Fruit fly (Drosophila melanogaster) whole organism, prepupa: ENCODE data around the gene UBL3.
A peak's percentile ranks its signal among the peaks of the same experiment; 100 is the strongest.

Experiments
- Blimp-1 ChIP-seq: fragments of 200-800 bp; sonication (Bioruptor generic); optimal IDR thresholded peaks from 3 replicates; lab custom pipeline; 2017; ENCODE audit warnings: missing biosample characterization, missing genetic modification characterization, mild to moderate bottlenecking, moderate library complexity, missing genetic modification reagents
- CG10631 ChIP-seq: fragments of 200-800 bp; sonication (Bioruptor generic); optimal IDR thresholded peaks from 2 replicates; lab custom pipeline; 2016; ENCODE audit warnings: missing biosample characterization, missing genetic modification characterization
- CG10669 ChIP-seq: fragments of 200-800 bp; sonication (Bioruptor generic); optimal IDR thresholded peaks from 3 replicates; lab custom pipeline; 2018; ENCODE audit warnings: missing biosample characterization, mild to moderate bottlenecking, missing genetic modification characterization, moderate library complexity
- CG11902 ChIP-seq: fragments of 200-800 bp; sonication (Bioruptor generic); optimal IDR thresholded peaks from 3 replicates; lab custom pipeline; 2016; ENCODE audit warnings: missing biosample characterization, missing genetic modification characterization
- CG15336 ChIP-seq: fragments of 200-800 bp; sonication (Bioruptor generic); IDR thresholded peaks from 2 replicates; pipeline ENCODE4 v1.3.6; 2022; ENCODE audit warnings: missing biosample characterization, missing genetic modification characterization
- CG1621 ChIP-seq: fragments of 200-800 bp; sonication (Bioruptor generic); optimal IDR thresholded peaks from 3 replicates; lab custom pipeline; 2018; ENCODE audit warnings: missing biosample characterization, mild to moderate bottlenecking, missing genetic modification characterization
- CG32006 ChIP-seq: fragments of 200-800 bp; sonication (Bioruptor generic); optimal IDR thresholded peaks from 3 replicates; lab custom pipeline; 2017; ENCODE audit warnings: missing biosample characterization, mild to moderate bottlenecking, missing genetic modification characterization
- CG4318 ChIP-seq: fragments of 200-800 bp; sonication (Bioruptor generic); optimal IDR thresholded peaks from 3 replicates; lab custom pipeline; 2017; ENCODE audit warnings: missing biosample characterization, mild to moderate bottlenecking, missing genetic modification characterization
- CG6163 ChIP-seq: fragments of 200-800 bp; sonication (Bioruptor generic); IDR thresholded peaks from 3 replicates; pipeline ENCODE4 v1.3.6; 2022; ENCODE audit warnings: missing biosample characterization, missing genetic modification characterization
- CG6276 ChIP-seq: fragments of 200-800 bp; sonication (Bioruptor generic); optimal IDR thresholded peaks from 2 replicates; lab custom pipeline; 2017; ENCODE audit warnings: missing biosample characterization, mild to moderate bottlenecking, missing genetic modification characterization
- CG6792 ChIP-seq: fragments of 200-800 bp; sonication (Bioruptor generic); optimal IDR thresholded peaks from 3 replicates; lab custom pipeline; 2016; ENCODE audit warnings: missing biosample characterization, missing genetic modification characterization
- CG6808 ChIP-seq: fragments of 200-800 bp; sonication (Bioruptor generic); optimal IDR thresholded peaks from 3 replicates; lab custom pipeline; 2017; ENCODE audit warnings: missing biosample characterization, missing genetic modification characterization, mild to moderate bottlenecking, moderate library complexity, missing genetic modification reagents
- CG6854 ChIP-seq: fragments of 200-800 bp; sonication (Bioruptor generic); optimal IDR thresholded peaks from 2 replicates; lab custom pipeline; 2017; ENCODE audit warnings: missing biosample characterization, mild to moderate bottlenecking, missing genetic modification characterization
- CG8119 ChIP-seq: fragments of 200-800 bp; sonication (Bioruptor generic); IDR thresholded peaks from 3 replicates; pipeline ENCODE4 v1.3.6; 2022; ENCODE audit warnings: missing biosample characterization, missing genetic modification characterization
- CG8319 ChIP-seq: fragments of 200-800 bp; sonication (Bioruptor generic); optimal IDR thresholded peaks from 3 replicates; lab custom pipeline; 2016; ENCODE audit warnings: missing biosample characterization, missing genetic modification characterization
- Eip78C ChIP-seq: fragments of 200-800 bp; sonication (Bioruptor generic); peaks from one replicate; lab custom pipeline; 2016; ENCODE audit warnings: missing biosample characterization, missing genetic modification characterization
- Eip93F ChIP-seq: fragments of 200-800 bp; sonication (Bioruptor generic); optimal IDR thresholded peaks from 2 replicates; lab custom pipeline; 2016; ENCODE audit warnings: missing biosample characterization, mild to moderate bottlenecking, missing genetic modification characterization
- Ets21C ChIP-seq: fragments of 200-800 bp; sonication (Bioruptor generic); optimal IDR thresholded peaks from 3 replicates; lab custom pipeline; 2016; ENCODE audit warnings: missing biosample characterization, missing genetic modification characterization
- Ets96B ChIP-seq: fragments of 200-800 bp; optimal IDR thresholded peaks from 2 replicates; lab custom pipeline; 2019; ENCODE audit warnings: missing biosample characterization, mild to moderate bottlenecking, missing genetic modification characterization, moderate library complexity
- Hr38 ChIP-seq: sonication (Bioruptor generic); optimal IDR thresholded peaks from 2 replicates; lab custom pipeline; 2016; ENCODE audit warnings: missing biosample characterization, missing genetic modification characterization
- Hr39 ChIP-seq: fragments of 200-800 bp; sonication (Bioruptor generic); optimal IDR thresholded peaks from 2 replicates; lab custom pipeline; 2016; ENCODE audit warnings: missing biosample characterization, missing genetic modification characterization
- Hr4 ChIP-seq: fragments of 200-800 bp; sonication (Bioruptor generic); optimal IDR thresholded peaks from 3 replicates; lab custom pipeline; 2016; ENCODE audit warnings: missing biosample characterization, missing genetic modification characterization
- Sox102F ChIP-seq: fragments of 200-800 bp; sonication (Bioruptor generic); optimal IDR thresholded peaks from 2 replicates; lab custom pipeline; 2016; ENCODE audit warnings: missing biosample characterization, mild to moderate bottlenecking, missing genetic modification characterization
- Sox14 ChIP-seq: fragments of 200-800 bp; sonication (Bioruptor generic); optimal IDR thresholded peaks from 3 replicates; lab custom pipeline; 2016; ENCODE audit warnings: missing biosample characterization, missing genetic modification characterization
- achi ChIP-seq: fragments of 200-800 bp; sonication (Bioruptor generic); optimal IDR thresholded peaks from 3 replicates; lab custom pipeline; 2016; ENCODE audit warnings: missing biosample characterization, missing genetic modification characterization
- acj6 ChIP-seq: fragments of 200-800 bp; sonication (Bioruptor generic); optimal IDR thresholded peaks from 3 replicates; lab custom pipeline; 2016; ENCODE audit warnings: missing biosample characterization, missing genetic modification characterization
- cyc ChIP-seq: fragments of 200-800 bp; sonication (Bioruptor generic); optimal IDR thresholded peaks from 3 replicates; lab custom pipeline; 2016; ENCODE audit warnings: missing biosample characterization, missing genetic modification characterization
- dac ChIP-seq: fragments of 200-800 bp; sonication (Bioruptor generic); optimal IDR thresholded peaks from 2 replicates; lab custom pipeline; 2017; ENCODE audit warnings: missing biosample characterization, mild to moderate bottlenecking, missing genetic modification characterization
- dsx ChIP-seq: fragments of 200-800 bp; optimal IDR thresholded peaks from 3 replicates; lab custom pipeline; 2019; ENCODE audit warnings: missing biosample characterization, mild to moderate bottlenecking, missing genetic modification characterization, moderate library complexity; ENCODE audit not compliant: poor library complexity, severe bottlenecking
- fd85E ChIP-seq: fragments of 200-800 bp; sonication (Bioruptor generic); optimal IDR thresholded peaks from 3 replicates; lab custom pipeline; 2016; ENCODE audit warnings: missing biosample characterization, missing genetic modification characterization
- fkh ChIP-seq: fragments of 200-800 bp; sonication (Bioruptor generic); optimal IDR thresholded peaks from 3 replicates; lab custom pipeline; 2017; ENCODE audit warnings: missing biosample characterization, mild to moderate bottlenecking, missing genetic modification characterization, moderate library complexity
- lz ChIP-seq: fragments of 200-800 bp; sonication (Bioruptor generic); optimal IDR thresholded peaks from 3 replicates; lab custom pipeline; 2016; ENCODE audit warnings: missing biosample characterization, missing genetic modification characterization
- salr ChIP-seq, 2 experiments: fragments of 200-800 bp; sonication (Bioruptor generic); optimal IDR thresholded peaks; 3 replicates each; lab custom pipeline; 2016 to 2018; ENCODE audit warnings: missing biosample characterization in 2 of 2, missing genetic modification characterization in 2 of 2, mild to moderate bottlenecking in 1 of 2
- spab ChIP-seq: fragments of 200-800 bp; sonication (Bioruptor generic); optimal IDR thresholded peaks from 2 replicates; lab custom pipeline; 2017; ENCODE audit warnings: missing biosample characterization, mild to moderate bottlenecking, missing genetic modification characterization, missing genetic modification reagents
- ss ChIP-seq, 2 experiments: fragments of 200-800 bp; sonication (Bioruptor generic); optimal IDR thresholded peaks; 2 replicates in 1 of 2; 3 replicates in 1 of 2; lab custom pipeline; 2017 to 2018; ENCODE audit warnings: mild to moderate bottlenecking in 2 of 2, missing biosample characterization in 2 of 2, missing genetic modification characterization in 2 of 2, moderate library complexity in 1 of 2
- svp ChIP-seq: fragments of 200-800 bp; sonication (Bioruptor generic); peaks from one replicate; lab custom pipeline; 2016; ENCODE audit warnings: missing biosample characterization, missing genetic modification characterization
- topi ChIP-seq: fragments of 200-800 bp; sonication (Bioruptor generic); optimal IDR thresholded peaks from 3 replicates; lab custom pipeline; 2016; ENCODE audit warnings: missing biosample characterization, missing genetic modification characterization
- vri ChIP-seq: fragments of 200-800 bp; sonication (Bioruptor generic); optimal IDR thresholded peaks from 3 replicates; lab custom pipeline; 2016; ENCODE audit warnings: missing biosample characterization, mild to moderate bottlenecking, missing genetic modification characterization

Gene UBL3

DNA sequence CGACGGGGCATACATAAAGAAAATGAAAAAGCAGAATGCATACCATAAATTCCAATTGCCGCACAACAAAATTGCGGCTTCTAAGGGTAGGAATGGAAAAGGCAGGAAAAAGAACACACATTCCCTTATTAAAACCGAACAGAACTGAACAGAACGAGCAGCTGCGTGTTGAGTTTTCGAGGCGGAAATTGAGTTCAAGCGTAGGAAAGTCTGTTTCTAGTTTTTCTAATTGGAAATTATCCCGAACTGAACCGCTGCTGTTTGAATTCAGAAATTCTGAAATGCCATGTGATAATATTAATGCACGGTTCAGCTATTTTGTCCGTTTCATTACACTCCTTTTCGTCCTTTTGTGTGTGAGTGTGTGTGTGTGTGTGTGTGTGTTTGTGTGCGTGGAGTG lies 36.1 kb downstream of the UBL3 start:
- TF ChIP-seq topi (GFP tag; lab: Kevin White, UChicago) = no peak

- peak; percentile 19 for TF ChIP-seq Eip78C
- TF ChIP-seq Ets21C (GFP tag; lab: Kevin White, UChicago) = no peak
- TF ChIP-seq, all 60 proteins: peak for 1
Observed at dm6 chrX:15816127-15816526, 36.8 kb downstream of the UBL3 start.

DNA sequence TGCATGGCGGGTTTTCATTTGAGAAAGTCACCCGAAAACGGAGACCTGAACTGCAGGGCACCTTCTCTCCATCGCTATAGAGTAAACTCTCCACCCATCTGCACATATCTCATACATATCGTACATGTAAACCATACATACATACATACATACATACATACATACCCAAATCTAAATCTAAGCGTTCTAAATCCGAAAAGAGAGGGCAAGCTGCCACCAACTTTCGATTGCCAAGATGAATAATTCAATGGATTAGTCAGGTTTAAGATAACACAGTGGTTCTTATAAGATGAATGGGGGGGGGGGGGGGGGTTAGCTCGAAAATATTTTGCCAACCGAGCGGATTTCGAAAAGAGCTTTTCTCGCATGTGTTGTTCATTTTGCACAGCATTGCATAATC lies 38.5 kb downstream of the UBL3 start:
- no peak for TF ChIP-seq CG10669 (GFP tag; lab: Kevin White, UChicago)
- TF ChIP-seq dsx (GFP tag; lab: Kevin White, UChicago) = no peak
- TF ChIP-seq, all 60 proteins: peak for 0

DNA sequence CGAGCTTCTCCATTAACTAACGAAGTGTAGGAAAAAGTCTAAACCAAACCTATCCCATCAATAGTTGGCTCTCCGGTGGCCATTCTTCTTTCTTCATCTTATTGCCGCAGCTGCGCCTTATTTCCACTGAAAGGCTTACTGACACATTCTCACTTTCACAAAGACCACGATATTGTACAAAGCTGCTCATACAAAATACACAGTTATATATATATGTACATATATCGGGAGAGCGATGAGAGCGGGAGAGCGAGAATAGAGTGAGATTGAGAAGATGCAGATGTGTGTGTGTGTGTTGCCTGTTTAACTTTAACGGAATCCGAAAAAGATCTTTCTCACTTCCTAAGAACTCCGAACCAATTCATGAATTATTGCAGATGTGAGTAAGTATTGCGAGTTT lies 39.8 kb downstream of the UBL3 start:
- TF ChIP-seq topi (GFP tag; lab: Kevin White, UChicago) = no peak
- no peak for TF ChIP-seq Hr4 (GFP tag; lab: Kevin White, UChicago)
- TF ChIP-seq fkh (GFP tag; lab: Kevin White, UChicago) = peak; percentile 16
- TF ChIP-seq Blimp-1 (GFP tag; lab: Kevin White, UChicago) = no peak
- TF ChIP-seq CG10631 (GFP tag; lab: Kevin White, UChicago) = no peak
- TF ChIP-seq dsx (GFP tag; lab: Kevin White, UChicago) = peak; percentile 3
- no peak for TF ChIP-seq dac (GFP tag; lab: Kevin White, UChicago)
- no peak for TF ChIP-seq CG15336
- peak; percentile 25 for TF ChIP-seq CG6854 (GFP tag; lab: Kevin White, UChicago)
- TF ChIP-seq svp (GFP tag; lab: Kevin White, UChicago) = no peak
- TF ChIP-seq ss (GFP tag; optimal IDR thresholded peaks at IDR 0.05; lab: Kevin White, UChicago) = no peak
- TF ChIP-seq Hr38 (GFP tag; lab: Kevin White, UChicago) = no peak
- no peak for TF ChIP-seq CG6792 (GFP tag; lab: Kevin White, UChicago)
- TF ChIP-seq achi (GFP tag; lab: Kevin White, UChicago) = no peak
- peak; percentile 8 for TF ChIP-seq Sox102F
- no peak for TF ChIP-seq cyc
- TF ChIP-seq lz (GFP tag; lab: Kevin White, UChicago) = no peak
- no peak for TF ChIP-seq spab (GFP tag; lab: Kevin White, UChicago)
- no peak for TF ChIP-seq Ets96B (tag; lab: Kevin White, UChicago)
- TF ChIP-seq Hr39 (GFP tag; lab: Kevin White, UChicago) = no peak
- no peak for TF ChIP-seq Eip93F
- peak; percentile 61 for TF ChIP-seq CG1621 (tag; lab: Kevin White, UChicago)
- no peak for TF ChIP-seq salr (GFP tag; optimal IDR thresholded peaks at IDR 0.05; lab: Kevin White, UChicago)

- TF ChIP-seq salr (GFP tag; optimal IDR thresholded peaks at IDR 0.05; lab: Kevin White, UChicago) = peak in 1 of 2 experiments; percentile 10
- TF ChIP-seq acj6 (GFP tag; lab: Kevin White, UChicago) = no peak
- TF ChIP-seq, all 60 proteins: peak for 1
Observed at dm6 chrX:15812615-15812995, 40.4 kb downstream of the UBL3 start.

dm6 chrX:15811666-15812614 lies 41.0 kb downstream of the UBL3 start:
- TF ChIP-seq ss (GFP tag; optimal IDR thresholded peaks at IDR 0.05; lab: Kevin White, UChicago) = peak; percentile 2 to 11
- TF ChIP-seq Sox14 = peak; percentile 65
- peak; percentile 62 for TF ChIP-seq CG6163 (GFP tag; lab: Robert Waterston, UW)
- no peak for TF ChIP-seq salr (GFP tag; optimal IDR thresholded peaks at IDR 0.05; lab: Kevin White, UChicago)
- no peak for TF ChIP-seq CG32006
- no peak for TF ChIP-seq CG8319 (GFP tag; lab: Kevin White, UChicago)
- TF ChIP-seq CG6276 = no peak
- TF ChIP-seq svp (GFP tag; lab: Kevin White, UChicago) = peak; percentile 44
- no peak for TF ChIP-seq CG4318 (GFP tag; lab: Kevin White, UChicago)
- TF ChIP-seq Eip78C = peak; percentile 65
- TF ChIP-seq vri (GFP tag; lab: Kevin White, UChicago) = peak; percentile 54
- no peak for TF ChIP-seq Eip93F
- peak; percentile 66; the same call in 1 of the 2 replicates for TF ChIP-seq CG15336
- TF ChIP-seq fkh (GFP tag; lab: Kevin White, UChicago) = peak; percentile 25
- TF ChIP-seq lz (GFP tag; lab: Kevin White, UChicago) = peak; percentile 12
- TF ChIP-seq CG6808 (GFP tag; lab: Kevin White, UChicago) = peak; percentile 22
- TF ChIP-seq CG10669 (GFP tag; lab: Kevin White, UChicago) = no peak
- peak; percentile 33 for TF ChIP-seq Sox102F
- TF ChIP-seq fd85E (GFP tag; lab: Kevin White, UChicago) = peak; percentile 35
- peak; percentile 61; the same call in 2 of the 3 replicates for TF ChIP-seq CG8119 (GFP tag; lab: Robert Waterston, UW)
- no peak for TF ChIP-seq CG11902 (GFP tag; lab: Kevin White, UChicago)
